Fruit fly (Drosophila melanogaster): Measurements from ENCODE around the gene chb.

Gene chb

dm6 chr3L:21219160-21219559 is 46.5 kb downstream of the chb start:
- TF ChIP-seq br (GFP tag; optimal IDR thresholded peaks at IDR 0.05), result no peak
- TF ChIP-seq CG9705 (GFP tag; optimal IDR thresholded peaks at IDR 0.05), result no peak
- no peak for TF ChIP-seq fru (GFP tag; optimal IDR thresholded peaks at IDR 0.05)
- no peak for TF ChIP-seq brk (GFP tag; optimal IDR thresholded peaks at IDR 0.05)
- no peak for TF ChIP-seq OdsH (GFP tag; optimal IDR thresholded peaks at IDR 0.05)
- no peak for TF ChIP-seq Dfd (GFP tag; optimal IDR thresholded peaks at IDR 0.05)
- no peak for TF ChIP-seq jim (GFP tag; optimal IDR thresholded peaks at IDR 0.05)
- TF ChIP-seq Sp1 (GFP tag; optimal IDR thresholded peaks at IDR 0.05), result no peak

DNA sequence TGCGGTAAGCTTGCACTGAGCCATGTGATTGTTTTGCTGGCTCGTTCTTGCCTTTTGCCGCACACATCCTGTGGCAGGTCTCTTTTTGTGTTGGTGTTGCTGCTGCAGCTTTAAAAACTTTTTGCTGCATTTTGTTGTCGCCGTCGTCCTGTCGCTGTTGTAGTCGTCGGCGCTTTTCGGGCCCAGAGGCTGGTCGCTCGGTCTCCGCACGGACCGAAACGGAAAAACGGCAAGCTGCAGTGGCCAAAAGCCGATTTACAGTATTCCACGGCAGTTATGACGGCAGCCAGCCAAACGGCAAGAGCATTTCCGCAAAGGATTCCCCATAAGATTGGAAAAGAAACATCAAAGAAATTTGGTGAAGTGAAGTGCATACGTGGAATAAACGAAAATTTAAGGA is 47.4 kb downstream of the chb start, which contains the start of gene CG43219:
CG43219 (plus strand) TSS at position 301 of the 400 bp plus-strand sequence.
- no peak for TF ChIP-seq Abd-B (GFP tag; optimal IDR thresholded peaks at IDR 0.05)
- no peak for TF ChIP-seq Hnf4 (GFP tag; optimal IDR thresholded peaks at IDR 0.05)
- no peak for TF ChIP-seq HLH106 (tag; optimal IDR thresholded peaks at IDR 0.05)
- TF ChIP-seq Hr78 (GFP tag; optimal IDR thresholded peaks at IDR 0.05), result no peak

DNA sequence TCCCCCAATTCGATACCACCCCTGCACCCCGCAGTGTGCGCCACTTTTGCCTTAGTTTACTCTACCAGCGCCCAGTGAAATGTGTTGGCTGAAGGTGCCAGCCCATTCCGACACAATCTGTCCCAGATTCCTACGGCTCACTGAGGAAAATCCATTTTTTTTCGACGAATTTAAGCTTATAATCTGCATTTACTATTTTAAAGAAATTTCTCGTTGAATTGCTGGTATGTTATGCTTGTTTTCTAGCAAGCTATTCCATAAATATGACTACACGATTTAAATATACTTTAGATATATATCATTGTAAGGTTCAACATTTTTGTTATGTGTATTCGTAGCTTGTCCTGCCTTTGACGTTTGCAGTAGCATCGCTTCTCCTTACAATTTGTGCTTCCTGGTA is 50.6 kb downstream of the chb start:
- TF ChIP-seq Dif (GFP tag; optimal IDR thresholded peaks at IDR 0.05; ENCODE audit: partially characterized antibody) (no peak), usp (GFP tag; optimal IDR thresholded peaks at IDR 0.05) (no peak), rgr (GFP tag; optimal IDR thresholded peaks at IDR 0.05) (no peak), jim (GFP tag; optimal IDR thresholded peaks at IDR 0.05) (no peak), Hr83 (GFP tag; optimal IDR thresholded peaks at IDR 0.05; ENCODE audit: poor library complexity, severe bottlenecking) (no peak), brk (GFP tag; optimal IDR thresholded peaks at IDR 0.05) (no peak), Abd-B (GFP tag; optimal IDR thresholded peaks at IDR 0.05) (no peak), dsf (GFP tag; optimal IDR thresholded peaks at IDR 0.05; ENCODE audit: borderline replicate concordance) (no peak), Hnf4 (GFP tag; optimal IDR thresholded peaks at IDR 0.05) (no peak), Hr78 (GFP tag; optimal IDR thresholded peaks at IDR 0.05) (no peak), N (GFP tag; optimal IDR thresholded peaks at IDR 0.05) (no peak), Vsx2 (GFP tag; optimal IDR thresholded peaks at IDR 0.05; ENCODE audit: partially characterized antibody) (no peak)

DNA sequence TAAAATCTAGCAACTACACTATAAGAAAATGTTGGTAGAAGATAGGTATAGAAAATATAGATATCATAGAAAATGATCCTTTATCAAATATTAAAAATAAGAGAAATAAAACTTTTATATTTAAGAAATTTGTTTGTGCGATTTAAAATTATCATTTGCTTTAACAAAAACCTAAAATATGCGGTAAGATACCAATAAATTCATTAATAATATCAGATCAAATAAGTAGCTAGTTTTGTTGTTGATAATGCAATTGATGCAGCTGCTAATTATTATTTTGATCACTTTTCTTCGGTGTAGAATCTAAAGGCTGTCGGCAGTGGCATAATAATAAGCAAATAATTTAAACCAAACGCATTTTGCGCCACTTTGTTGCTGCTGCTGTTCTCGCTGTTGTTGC is 51.6 kb downstream of the chb start:
- TF ChIP-seq Dif (GFP tag; optimal IDR thresholded peaks at IDR 0.05; ENCODE audit: partially characterized antibody) (no peak), psq (GFP tag; optimal IDR thresholded peaks at IDR 0.05) (no peak), usp (GFP tag; optimal IDR thresholded peaks at IDR 0.05) (no peak), Vsx2 (GFP tag; optimal IDR thresholded peaks at IDR 0.05; ENCODE audit: partially characterized antibody) (no peak), h (GFP tag; optimal IDR thresholded peaks at IDR 0.05) (no peak), Jra (GFP tag; optimal IDR thresholded peaks at IDR 0.05) (no peak), Dfd (GFP tag; optimal IDR thresholded peaks at IDR 0.05) (no peak), woc (GFP tag; optimal IDR thresholded peaks at IDR 0.05) (no peak), Hr78 (GFP tag; optimal IDR thresholded peaks at IDR 0.05) (no peak), rgr (GFP tag; optimal IDR thresholded peaks at IDR 0.05) (no peak), Rel (GFP tag; optimal IDR thresholded peaks at IDR 0.05) (no peak), Rel (tag; optimal IDR thresholded peaks at IDR 0.05) (no peak), dsf (GFP tag; optimal IDR thresholded peaks at IDR 0.05; ENCODE audit: borderline replicate concordance) (no peak), sage (GFP tag; optimal IDR thresholded peaks at IDR 0.05) (no peak), Sp1 (GFP tag; optimal IDR thresholded peaks at IDR 0.05) (no peak), fru (GFP tag; optimal IDR thresholded peaks at IDR 0.05) (no peak)

DNA sequence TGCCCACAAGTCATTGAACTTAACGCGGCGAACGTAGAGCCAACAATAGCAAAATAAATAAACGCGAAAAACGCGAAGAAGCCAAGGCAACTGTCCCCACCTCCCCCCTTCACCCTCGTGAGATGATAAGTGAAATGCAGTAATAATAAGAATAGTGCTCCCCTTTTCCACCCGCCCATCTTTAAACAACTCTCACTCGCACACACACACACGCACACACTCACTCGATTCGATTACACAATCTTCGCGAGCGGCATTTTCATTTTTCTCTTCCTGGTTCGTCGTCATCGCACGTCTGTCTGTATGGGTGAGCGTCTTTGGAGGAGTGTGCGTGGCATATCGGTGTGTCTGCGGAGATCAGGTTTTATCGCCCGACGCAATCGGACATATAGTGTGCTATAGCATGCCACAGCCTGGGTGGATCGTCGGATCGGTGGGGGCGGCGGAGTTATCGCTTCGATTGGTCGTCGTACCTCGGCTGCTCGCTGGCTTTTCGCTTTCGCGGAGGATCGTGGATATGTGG is 52.1 kb downstream of the chb start:
- TF ChIP-seq Dfd (GFP tag; optimal IDR thresholded peaks at IDR 0.05) (peak; percentile 16), br (GFP tag; optimal IDR thresholded peaks at IDR 0.05) (peak; percentile 26), foxo (GFP tag; optimal IDR thresholded peaks at IDR 0.05) (peak in 1 of 2 experiments; percentile 27), psq (GFP tag; optimal IDR thresholded peaks at IDR 0.05) (peak; percentile 13), rgr (GFP tag; optimal IDR thresholded peaks at IDR 0.05) (no peak)

dm6 chr3L:21225642-21226041 is 53.0 kb downstream of the chb start:
- TF ChIP-seq Myc (optimal IDR thresholded peaks at IDR 0.05) (no peak), ey (GFP tag; optimal IDR thresholded peaks at IDR 0.05) (no peak), h (GFP tag; optimal IDR thresholded peaks at IDR 0.05) (no peak), Hnf4 (GFP tag; optimal IDR thresholded peaks at IDR 0.05) (no peak), usp (GFP tag; optimal IDR thresholded peaks at IDR 0.05) (no peak), Dif (GFP tag; optimal IDR thresholded peaks at IDR 0.05; ENCODE audit: partially characterized antibody) (no peak), GATAd (GFP tag; optimal IDR thresholded peaks at IDR 0.05) (no peak), jim (GFP tag; optimal IDR thresholded peaks at IDR 0.05) (no peak), dl (GFP tag; optimal IDR thresholded peaks at IDR 0.05; ENCODE audit: insufficient read depth in 1 of 2, partially characterized antibody in 2 of 2) (no peak)

All from whole organism, wandering third instar larva.